Worm (Caenorhabditis elegans) whole organism, L4 larva: ENCODE data around the gene Y54E2A.7.

Experiments
- F49E8.2 ChIP-seq: sonication (generic microtip); optimal IDR thresholded peaks from 2 replicates; lab custom pipeline; 2016; ENCODE audit warnings: missing compliant biosample characterization, mild to moderate bottlenecking, missing genetic modification characterization, borderline replicate concordance
- attf-4 ChIP-seq: sonication (generic microtip); optimal IDR thresholded peaks from 3 replicates; lab custom pipeline; 2017; ENCODE audit warnings: missing biosample characterization, missing genetic modification characterization
- daf-12 ChIP-seq: fragments of 150-350 bp; optimal IDR thresholded peaks from 2 replicates; lab custom pipeline; 2014; ENCODE audit warnings: missing biosample characterization, missing genetic modification reagents, missing genetic modification characterization
- hlh-30 ChIP-seq: sonication (generic microtip); optimal IDR thresholded peaks from 2 replicates; lab custom pipeline; 2017; ENCODE audit warnings: antibody characterized with exemption, mild to moderate bottlenecking, missing genetic modification characterization, missing compliant biosample characterization; ENCODE audit not compliant: insufficient read depth
- lin-39 ChIP-seq: fragments of 150-350 bp; optimal IDR thresholded peaks from 2 replicates; lab custom pipeline; 2014; ENCODE audit warnings: missing biosample characterization, missing genetic modification reagents, missing genetic modification characterization
- lir-3 ChIP-seq: sonication (generic microtip); optimal IDR thresholded peaks from 2 replicates; lab custom pipeline; 2016; ENCODE audit warnings: mild to moderate bottlenecking, missing genetic modification characterization, missing compliant biosample characterization
- mxl-2 ChIP-seq: fragments of 200-800 bp; sonication (Bioruptor generic); conservative IDR thresholded peaks from 2 replicates; pipeline ENCODE4 v1.3.6; 2022; ENCODE audit warnings: missing genetic modification reagents, missing genetic modification characterization, missing compliant biosample characterization
- nhr-237 ChIP-seq: sonication (generic microtip); optimal IDR thresholded peaks from 2 replicates; lab custom pipeline; 2017; ENCODE audit warnings: missing biosample characterization, missing genetic modification characterization
- nhr-28 ChIP-seq: fragments of 150-350 bp; optimal IDR thresholded peaks from 2 replicates; lab custom pipeline; 2014; ENCODE audit warnings: missing biosample characterization, missing genetic modification characterization
- pha-4 ChIP-seq, 2 experiments: fragments of 150-350 bp in 1 of 2; fragments of 200-800 bp in 1 of 2; sonication (Bioruptor generic) in 1 of 2; IDR thresholded peaks in 1 of 2; optimal IDR thresholded peaks in 1 of 2; 2 replicates each; pipeline versions ENCODE4 v1.3.6 to Lab custom; 2014 to 2022; ENCODE audit warnings: missing genetic modification characterization in 2 of 2, missing genetic modification reagents in 2 of 2, missing biosample characterization in 1 of 2, missing compliant biosample characterization in 1 of 2
- pqm-1 ChIP-seq: sonication (generic microtip); optimal IDR thresholded peaks from 2 replicates; lab custom pipeline; 2017; ENCODE audit warnings: missing biosample characterization, missing genetic modification characterization
- skn-1 ChIP-seq: fragments of 150-350 bp; optimal IDR thresholded peaks from 2 replicates; lab custom pipeline; 2014; ENCODE audit warnings: missing biosample characterization, missing genetic modification characterization
- unc-62 ChIP-seq, 3 experiments: fragments of 150-350 bp in 1 of 3; sonication (generic microtip); optimal IDR thresholded peaks in 2 of 3; peaks in 1 of 3; 1 replicate in 1 of 3; 2 replicates in 2 of 3; lab custom pipeline; 2014 to 2017; ENCODE audit warnings: missing biosample characterization in 3 of 3, missing genetic modification characterization in 3 of 3, missing genetic modification reagents in 3 of 3, missing genotype in 1 of 3
- zfp-2 ChIP-seq: sonication (generic microtip); optimal IDR thresholded peaks from 2 replicates; lab custom pipeline; 2016; ENCODE audit warnings: mild to moderate bottlenecking, missing genetic modification characterization, missing compliant biosample characterization

- TF ChIP-seq nhr-28 (tag; lab: Kevin White, UChicago) (no peak), lin-39 (tag; lab: Kevin White, UChicago) (no peak), skn-1 (tag; lab: Kevin White, UChicago) (no peak), mxl-2 (GFP tag; lab: Robert Waterston, UW) (no peak), F49E8.2 (tag; lab: Kevin White, UChicago) (peak; percentile 39), unc-62 (GFP tag; optimal IDR thresholded peaks at IDR 0.05 in 1 of 2; lab: Kevin White, UChicago) (peak in 1 of 2 experiments; percentile 54), unc-62 (tag; optimal IDR thresholded peaks at IDR 0.05; lab: Kevin White, UChicago) (no peak), daf-12 (tag; lab: Kevin White, UChicago) (no peak), attf-4 (tag; lab: Kevin White, UChicago) (no peak), hlh-30 (tag; lab: Kevin White, UChicago) (no peak), zfp-2 (tag; lab: Kevin White, UChicago) (no peak), pha-4 (GFP tag; IDR thresholded peaks at IDR 0.05; lab: Robert Waterston, UW) (no peak), pha-4 (tag; optimal IDR thresholded peaks at IDR 0.05; lab: Kevin White, UChicago) (no peak), nhr-237 (tag; lab: Kevin White, UChicago) (no peak), pqm-1 (no peak), lir-3 (tag; lab: Kevin White, UChicago) (no peak)
These were observed 25.3 kb upstream of the Y54E2A.7 start, which contains the start of gene tbc-20 for ce11 chrII:14798047-14798522.
